Fruit fly (Drosophila melanogaster): ENCODE data around the gene FucT6.

Gene FucT6

DNA sequence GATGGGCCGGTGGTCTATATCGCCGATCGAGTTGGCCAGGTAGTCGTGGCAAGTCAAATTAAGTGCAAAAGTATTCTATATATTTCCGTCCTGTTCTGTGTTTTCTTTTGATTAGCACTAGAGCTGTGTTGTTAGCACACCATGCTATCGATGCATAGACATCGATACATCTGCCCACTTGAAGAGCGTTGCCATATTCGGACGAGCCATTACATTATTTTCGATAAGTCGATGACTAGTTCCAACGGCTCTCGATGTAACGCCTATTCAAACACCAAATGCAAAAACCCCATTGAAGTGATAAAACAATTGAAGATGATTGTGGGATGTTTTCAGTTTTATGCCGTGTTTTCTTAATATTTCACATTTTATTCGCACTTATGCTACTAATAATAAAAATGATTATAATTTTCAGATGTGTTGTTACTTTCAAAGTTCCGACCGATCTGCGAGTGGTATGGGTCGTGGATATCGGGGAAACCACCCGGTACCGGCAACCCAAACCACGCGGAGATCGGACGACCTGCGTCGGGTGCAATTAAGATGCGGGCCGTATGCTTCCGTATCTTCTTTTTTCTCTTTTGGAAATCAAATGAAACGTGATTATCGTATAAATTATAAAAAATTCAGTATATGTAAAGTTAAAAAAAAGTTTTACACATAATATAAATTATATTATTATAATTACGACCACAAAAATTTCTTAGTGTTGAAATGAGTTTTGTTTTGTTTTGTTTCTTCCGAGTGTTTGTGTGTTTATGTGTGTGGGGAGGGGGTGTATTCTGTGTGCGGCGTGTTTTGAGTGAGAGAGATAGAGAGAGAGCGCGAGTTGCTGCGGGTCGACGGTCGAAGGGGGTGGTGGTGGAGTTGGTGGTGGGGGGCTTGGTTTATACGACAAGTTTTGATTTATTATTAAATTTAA, at the start of gene FucT6 (continued):
- TF ChIP-seq CG31365 (tag; optimal IDR thresholded peaks at IDR 0.05): no peak
- no peak for TF ChIP-seq CG2199 (GFP tag; IDR thresholded peaks at IDR 0.05)
- no peak for TF ChIP-seq nau (GFP tag; optimal IDR thresholded peaks at IDR 0.05)
- 0 out of 2 replicates have a peak, but pooled peaks have one; percentile 32 for TF ChIP-seq CG17328 (GFP tag; IDR thresholded peaks at IDR 0.05)
- no peak for TF ChIP-seq Gug (GFP tag; IDR thresholded peaks at IDR 0.05)
- peak; percentile 61; the same call in 1 of the 2 replicates for TF ChIP-seq CG2129 (GFP tag; IDR thresholded peaks at IDR 0.05; ENCODE audit: partially characterized antibody)
- TF ChIP-seq CG6683 (GFP tag; optimal IDR thresholded peaks at IDR 0.05): peak; percentile 21
- TF ChIP-seq Xbp1 (GFP tag; optimal IDR thresholded peaks at IDR 0.05): no peak
- TF ChIP-seq vnd (GFP tag; IDR thresholded peaks at IDR 0.05; ENCODE audit: partially characterized antibody): peak; percentile 81
- no peak for TF ChIP-seq h (optimal IDR thresholded peaks at IDR 0.05)
- TF ChIP-seq CG14667 (GFP tag; IDR thresholded peaks at IDR 0.05): no peak
- peak; percentile 76 for TF ChIP-seq CG14860 (GFP tag; IDR thresholded peaks at IDR 0.05; ENCODE audit: partially characterized antibody)
- TF ChIP-seq Opbp (GFP tag; IDR thresholded peaks at IDR 0.05; ENCODE audit: partially characterized antibody): peak; percentile 92
- TF ChIP-seq Chrac-16 (GFP tag; optimal IDR thresholded peaks at IDR 0.05): no peak
- no peak for TF ChIP-seq CG2202 (tag; optimal IDR thresholded peaks at IDR 0.05)
- TF ChIP-seq CG12104 (GFP tag; optimal IDR thresholded peaks at IDR 0.05): no peak
- TF ChIP-seq CG4282 (GFP tag; optimal IDR thresholded peaks at IDR 0.05): no peak
- TF ChIP-seq CG3726 (GFP tag; IDR thresholded peaks at IDR 0.05): no peak
- TF ChIP-seq unpg (GFP tag; optimal IDR thresholded peaks at IDR 0.05): no peak
- peak; percentile 80 for TF ChIP-seq hbn (GFP tag; IDR thresholded peaks at IDR 0.05; ENCODE audit: partially characterized antibody)
- TF ChIP-seq CG1832 (GFP tag; optimal IDR thresholded peaks at IDR 0.05): peak; percentile 62
- TF ChIP-seq gro (GFP tag; optimal IDR thresholded peaks at IDR 0.05): no peak
- TF ChIP-seq CG11696 (GFP tag; IDR thresholded peaks at IDR 0.05): no peak
- TF ChIP-seq Stat92E (GFP tag; optimal IDR thresholded peaks at IDR 0.05): no peak
- TF ChIP-seq hth (optimal IDR thresholded peaks at IDR 0.05): no peak
- peak; percentile 35 to 56 for TF ChIP-seq Trl (optimal IDR thresholded peaks at IDR 0.05)
- TF ChIP-seq Trl (GFP tag; optimal IDR thresholded peaks at IDR 0.05): no peak
- TF ChIP-seq Aef1 (GFP tag; IDR thresholded peaks at IDR 0.05): no peak
- no peak for TF ChIP-seq dati (GFP tag; IDR thresholded peaks at IDR 0.05)
- peak; percentile 50 for TF ChIP-seq phol (tag; optimal IDR thresholded peaks at IDR 0.05)
- TF ChIP-seq vvl (GFP tag; IDR thresholded peaks at IDR 0.05): peak; percentile 28; the same call in 1 of the 2 replicates
- no peak; the same call in 2 of the 3 replicates for TF ChIP-seq CG17361 (GFP tag; IDR thresholded peaks at IDR 0.05)
- no peak for TF ChIP-seq crc (GFP tag; optimal IDR thresholded peaks at IDR 0.05)
- TF ChIP-seq Dfd (GFP tag; optimal IDR thresholded peaks at IDR 0.05): no peak
- TF ChIP-seq CG18011 (GFP tag; optimal IDR thresholded peaks at IDR 0.05): no peak
- no peak for TF ChIP-seq CG7745 (tag; optimal IDR thresholded peaks at IDR 0.05)
- TF ChIP-seq gcm2 (GFP tag; optimal IDR thresholded peaks at IDR 0.05): no peak
- TF ChIP-seq CG7786 (GFP tag; optimal IDR thresholded peaks at IDR 0.05): no peak
- TF ChIP-seq org-1 (GFP tag; optimal IDR thresholded peaks at IDR 0.05): no peak
- TF ChIP-seq odd (GFP tag; optimal IDR thresholded peaks at IDR 0.05): peak; percentile 20
- TF ChIP-seq CG30020 (tag; optimal IDR thresholded peaks at IDR 0.05): peak; percentile 20
- no peak for TF ChIP-seq Atf-2 (GFP tag; optimal IDR thresholded peaks at IDR 0.05)
- no peak for TF ChIP-seq Dip3 (GFP tag; optimal IDR thresholded peaks at IDR 0.05)
- TF ChIP-seq CG11247 (GFP tag; IDR thresholded peaks at IDR 0.05): no peak
- no peak for TF ChIP-seq CG11695 (GFP tag; IDR thresholded peaks at IDR 0.05)
- no peak for TF ChIP-seq CG4404 (GFP tag; IDR thresholded peaks at IDR 0.05)
- TF ChIP-seq jing (GFP tag; optimal IDR thresholded peaks at IDR 0.05): no peak
- TF ChIP-seq CG8388 (GFP tag; optimal IDR thresholded peaks at IDR 0.05): no peak
- no peak for TF ChIP-seq nmo (GFP tag; optimal IDR thresholded peaks at IDR 0.05)
- no peak for TF ChIP-seq btn (GFP tag; optimal IDR thresholded peaks at IDR 0.05)

Data from whole organism, embryonic.